Fruit fly (Drosophila melanogaster) whole organism, embryonic: ENCODE data around the gene Gprk2.

Source experiments
- Atf-2 ChIP-seq: fragments of 200-800 bp; sonication (Bioruptor generic); optimal IDR thresholded peaks from 2 replicates; lab custom pipeline; 2016; ENCODE audit warnings: missing biosample characterization, missing genetic modification characterization
- B-H1 ChIP-seq: fragments of 200-800 bp; sonication (Bioruptor generic); IDR thresholded peaks from 3 replicates; pipeline ENCODE4 v1.3.6; 2022; ENCODE audit warnings: missing biosample characterization, missing genetic modification characterization
- CG10147 ChIP-seq: fragments of 200-800 bp; sonication (Bioruptor generic); optimal IDR thresholded peaks from 2 replicates; lab custom pipeline; 2019; ENCODE audit warnings: missing biosample characterization, mild to moderate bottlenecking, missing genetic modification characterization, moderate library complexity
- CG1603 ChIP-seq: fragments of 200-800 bp; sonication (Bioruptor generic); optimal IDR thresholded peaks from 2 replicates; lab custom pipeline; 2019; ENCODE audit warnings: missing biosample characterization, mild to moderate bottlenecking, missing genetic modification characterization, moderate library complexity
- CG18011 ChIP-seq: fragments of 200-800 bp; sonication (Bioruptor generic); optimal IDR thresholded peaks from 2 replicates; lab custom pipeline; 2017; ENCODE audit warnings: missing biosample characterization, missing genetic modification characterization, mild to moderate bottlenecking, moderate library complexity, missing genotype
- CG1832 ChIP-seq: fragments of 200-800 bp; sonication (Bioruptor generic); optimal IDR thresholded peaks from 2 replicates; lab custom pipeline; 2017; ENCODE audit warnings: missing biosample characterization, mild to moderate bottlenecking, missing genetic modification characterization, inconsistent platforms
- CG2875 ChIP-seq: fragments of 200-800 bp; sonication (Bioruptor generic); optimal IDR thresholded peaks from 2 replicates; lab custom pipeline; 2017; ENCODE audit warnings: missing biosample characterization, mild to moderate bottlenecking, missing genetic modification characterization, missing genetic modification reagents
- CG31365 ChIP-seq: fragments of 200-800 bp; sonication (Bioruptor generic); optimal IDR thresholded peaks from 2 replicates; lab custom pipeline; 2018; ENCODE audit warnings: missing biosample characterization, mild to moderate bottlenecking, missing genetic modification characterization
- CG32772 ChIP-seq: fragments of 200-800 bp; sonication (Bioruptor generic); IDR thresholded peaks from 2 replicates; pipeline ENCODE4 v1.3.6; 2022; ENCODE audit warnings: missing biosample characterization, missing genetic modification characterization
- CG3726 ChIP-seq: fragments of 200-800 bp; sonication (Bioruptor generic); IDR thresholded peaks from 3 replicates; pipeline ENCODE4, ENCODE4 v1.3.6; 2022; ENCODE audit warnings: missing biosample characterization, missing genetic modification characterization
- CG5180 ChIP-seq: fragments of 200-800 bp; sonication (Bioruptor generic); optimal IDR thresholded peaks from 3 replicates; lab custom pipeline; 2017; ENCODE audit warnings: missing biosample characterization, missing genetic modification characterization, mild to moderate bottlenecking, moderate library complexity, missing genetic modification reagents
- CG6854 ChIP-seq: fragments of 200-800 bp; sonication (Bioruptor generic); optimal IDR thresholded peaks from 3 replicates; lab custom pipeline; 2017; ENCODE audit warnings: missing biosample characterization, mild to moderate bottlenecking, missing genetic modification characterization
- CG7357 ChIP-seq: fragments of 200-800 bp; sonication (Bioruptor generic); IDR thresholded peaks from 3 replicates; pipeline ENCODE4 v1.3.6; 2022; ENCODE audit warnings: missing biosample characterization, missing genetic modification characterization
- CG7928 ChIP-seq: fragments of 200-800 bp; sonication (Bioruptor generic); optimal IDR thresholded peaks from 2 replicates; lab custom pipeline; 2017; ENCODE audit warnings: missing biosample characterization, mild to moderate bottlenecking, missing genetic modification characterization
- CG8478 ChIP-seq: fragments of >200 bp; optimal IDR thresholded peaks from 2 replicates; lab custom pipeline; 2018
- CHES-1-like ChIP-seq: fragments of 200-800 bp; sonication (Bioruptor generic); optimal IDR thresholded peaks from 2 replicates; lab custom pipeline; 2016; ENCODE audit warnings: missing biosample characterization, missing genetic modification characterization
- Chrac-16 ChIP-seq: fragments of 200-800 bp; sonication (Bioruptor generic); optimal IDR thresholded peaks from 3 replicates; lab custom pipeline; 2016; ENCODE audit warnings: missing biosample characterization, missing genetic modification characterization
- Elba2 ChIP-seq: fragments of 200-800 bp; sonication (Bioruptor generic); optimal IDR thresholded peaks from 3 replicates; lab custom pipeline; 2016; ENCODE audit warnings: missing biosample characterization, missing genetic modification characterization
- Ets65A ChIP-seq: fragments of 200-800 bp; sonication (Bioruptor generic); peaks from one replicate; lab custom pipeline; 2016; ENCODE audit warnings: missing biosample characterization, missing genetic modification characterization
- Fer1 ChIP-seq: fragments of 200-800 bp; sonication (Bioruptor generic); optimal IDR thresholded peaks from 2 replicates; lab custom pipeline; 2017; ENCODE audit warnings: missing biosample characterization, mild to moderate bottlenecking, missing genetic modification characterization
- HmgD ChIP-seq: fragments of 200-800 bp; sonication (Bioruptor generic); optimal IDR thresholded peaks from 3 replicates; lab custom pipeline; 2016; ENCODE audit warnings: missing biosample characterization, missing genetic modification characterization
- Hr39 ChIP-seq: fragments of >200 bp; optimal IDR thresholded peaks from 2 replicates; lab custom pipeline; 2017
- Hr51 ChIP-seq, 2 experiments: fragments of 200-800 bp; sonication (Bioruptor generic); optimal IDR thresholded peaks; 2 replicates in 1 of 2; 3 replicates in 1 of 2; lab custom pipeline; 2016 to 2018; ENCODE audit warnings: missing biosample characterization in 2 of 2, missing genetic modification characterization in 2 of 2, mild to moderate bottlenecking in 1 of 2, moderate library complexity in 1 of 2
- MTF-1 ChIP-seq: fragments of 200-800 bp; sonication (Bioruptor generic); optimal IDR thresholded peaks from 2 replicates; lab custom pipeline; 2018; ENCODE audit warnings: missing biosample characterization, mild to moderate bottlenecking, missing genetic modification characterization, borderline replicate concordance
- Med ChIP-seq: fragments of 200-800 bp; sonication (Bioruptor generic); peaks from one replicate; lab custom pipeline; 2016; ENCODE audit warnings: missing biosample characterization, missing genetic modification characterization, mild to moderate bottlenecking, inconsistent platforms, moderate library complexity
- Optix ChIP-seq: fragments of 200-800 bp; sonication (Bioruptor generic); IDR thresholded peaks from 3 replicates; pipeline ENCODE4 v1.3.6; 2022; ENCODE audit warnings: missing biosample characterization, missing genetic modification characterization
- PHDP ChIP-seq: fragments of 200-800 bp; sonication (Bioruptor generic); optimal IDR thresholded peaks from 3 replicates; lab custom pipeline; 2018; ENCODE audit warnings: missing biosample characterization, mild to moderate bottlenecking, missing genetic modification characterization, moderate library complexity
- Poxn ChIP-seq: fragments of 200-800 bp; sonication (Bioruptor generic); IDR thresholded peaks from 2 replicates; pipeline ENCODE4 v1.3.6; 2022; ENCODE audit warnings: missing biosample characterization, missing genetic modification characterization
- ac ChIP-seq: fragments of 200-800 bp; sonication (Bioruptor generic); optimal IDR thresholded peaks from 3 replicates; lab custom pipeline; 2017; ENCODE audit warnings: missing biosample characterization, mild to moderate bottlenecking, missing genetic modification characterization
- ap ChIP-seq: fragments of 200-800 bp; sonication (Bioruptor generic); IDR thresholded peaks from 2 replicates; pipeline ENCODE4 v1.3.6; 2022; ENCODE audit warnings: missing biosample characterization, missing genetic modification characterization
- chm ChIP-seq: fragments of 200-800 bp; sonication (Bioruptor generic); IDR thresholded peaks from 2 replicates; pipeline ENCODE4 v1.3.6; 2022; ENCODE audit warnings: missing biosample characterization, missing genetic modification characterization
- crp ChIP-seq, 2 experiments: fragments of 200-800 bp; sonication (Bioruptor generic); optimal IDR thresholded peaks; 2 replicates in 1 of 2; 3 replicates in 1 of 2; lab custom pipeline; 2017; ENCODE audit warnings: missing biosample characterization in 2 of 2, missing genetic modification characterization in 2 of 2, mild to moderate bottlenecking in 1 of 2, moderate library complexity in 1 of 2
- dan ChIP-seq: fragments of 200-800 bp; sonication (Bioruptor generic); IDR thresholded peaks from 2 replicates; pipeline ENCODE4 v1.3.6; 2022; ENCODE audit warnings: missing biosample characterization, missing genetic modification characterization
- dati ChIP-seq: fragments of 200-800 bp; sonication (Bioruptor generic); IDR thresholded peaks from 2 replicates; pipeline ENCODE4 v1.3.6; 2022; ENCODE audit warnings: missing biosample characterization, missing genetic modification characterization
- hb ChIP-seq: fragments of 200-800 bp; sonication (Bioruptor generic); IDR thresholded peaks from 3 replicates; pipeline ENCODE4 v1.3.6; 2022; ENCODE audit warnings: missing biosample characterization, missing genetic modification characterization; ENCODE audit not compliant: partially characterized antibody
- her ChIP-seq: fragments of 200-800 bp; sonication (Bioruptor generic); optimal IDR thresholded peaks from 2 replicates; lab custom pipeline; 2016; ENCODE audit warnings: missing biosample characterization, missing genetic modification characterization
- lmd ChIP-seq: fragments of 200-800 bp; sonication (Bioruptor generic); IDR thresholded peaks from 2 replicates; pipeline ENCODE4 v1.3.6; 2022; ENCODE audit warnings: missing biosample characterization, missing genetic modification characterization
- nau ChIP-seq: fragments of 200-800 bp; sonication (Bioruptor generic); optimal IDR thresholded peaks from 3 replicates; lab custom pipeline; 2017; ENCODE audit warnings: missing biosample characterization, mild to moderate bottlenecking, missing genetic modification characterization, missing genetic modification reagents
- pan ChIP-seq, 4 experiments: fragments of >200 bp in 3 of 4; fragments of 200-800 bp in 1 of 4; sonication (Bioruptor generic) in 1 of 4; optimal IDR thresholded peaks in 3 of 4; IDR thresholded peaks in 1 of 4; 2 replicates each; pipeline versions ENCODE4 v1.3.6 to Lab custom; 2017 to 2022; ENCODE audit warnings: missing biosample characterization in 2 of 4, missing genetic modification characterization in 2 of 4, mixed read lengths in 1 of 4
- sima ChIP-seq: fragments of 200-800 bp; sonication (Bioruptor generic); optimal IDR thresholded peaks from 2 replicates; lab custom pipeline; 2016; ENCODE audit warnings: missing biosample characterization, missing genetic modification characterization
- slbo ChIP-seq: fragments of 200-800 bp; sonication (Bioruptor generic); IDR thresholded peaks from 2 replicates; pipeline ENCODE4 v1.3.6; 2022; ENCODE audit warnings: missing biosample characterization, missing genetic modification characterization
- stwl ChIP-seq: fragments of 200-800 bp; sonication (Bioruptor generic); optimal IDR thresholded peaks from 3 replicates; lab custom pipeline; 2018; ENCODE audit warnings: missing biosample characterization, mild to moderate bottlenecking, missing genetic modification characterization, moderate library complexity
- tap ChIP-seq: fragments of 200-800 bp; optimal IDR thresholded peaks from 3 replicates; lab custom pipeline; 2019; ENCODE audit warnings: missing biosample characterization, mild to moderate bottlenecking, missing genetic modification characterization, moderate library complexity
- tll ChIP-seq, 2 experiments: fragments of 200-800 bp in 1 of 2; fragments of >200 bp in 1 of 2; sonication (Bioruptor generic) in 1 of 2; optimal IDR thresholded peaks; 2 replicates each; lab custom pipeline; 2017 to 2019; ENCODE audit warnings: missing biosample characterization in 2 of 2, missing genetic modification characterization in 2 of 2, mild to moderate bottlenecking in 1 of 2, moderate library complexity in 1 of 2
- tup ChIP-seq: fragments of 200-800 bp; sonication (Bioruptor generic); optimal IDR thresholded peaks from 2 replicates; lab custom pipeline; 2016; ENCODE audit warnings: missing biosample characterization, mild to moderate bottlenecking, missing genetic modification characterization, moderate library complexity
- zen ChIP-seq: fragments of 200-800 bp; sonication (Bioruptor generic); optimal IDR thresholded peaks from 3 replicates; lab custom pipeline; 2018; ENCODE audit warnings: missing biosample characterization, mild to moderate bottlenecking, missing genetic modification characterization, moderate library complexity
- zfh1 ChIP-seq: fragments of 200-800 bp; sonication (Bioruptor generic); IDR thresholded peaks from 3 replicates; pipeline ENCODE4 v1.3.6; 2022; ENCODE audit warnings: missing biosample characterization, missing genetic modification characterization
- zfh2 ChIP-seq: fragments of 200-800 bp; sonication (Bioruptor generic); optimal IDR thresholded peaks from 2 replicates; lab custom pipeline; 2016; ENCODE audit warnings: missing biosample characterization, missing genetic modification characterization

Gene Gprk2

DNA sequence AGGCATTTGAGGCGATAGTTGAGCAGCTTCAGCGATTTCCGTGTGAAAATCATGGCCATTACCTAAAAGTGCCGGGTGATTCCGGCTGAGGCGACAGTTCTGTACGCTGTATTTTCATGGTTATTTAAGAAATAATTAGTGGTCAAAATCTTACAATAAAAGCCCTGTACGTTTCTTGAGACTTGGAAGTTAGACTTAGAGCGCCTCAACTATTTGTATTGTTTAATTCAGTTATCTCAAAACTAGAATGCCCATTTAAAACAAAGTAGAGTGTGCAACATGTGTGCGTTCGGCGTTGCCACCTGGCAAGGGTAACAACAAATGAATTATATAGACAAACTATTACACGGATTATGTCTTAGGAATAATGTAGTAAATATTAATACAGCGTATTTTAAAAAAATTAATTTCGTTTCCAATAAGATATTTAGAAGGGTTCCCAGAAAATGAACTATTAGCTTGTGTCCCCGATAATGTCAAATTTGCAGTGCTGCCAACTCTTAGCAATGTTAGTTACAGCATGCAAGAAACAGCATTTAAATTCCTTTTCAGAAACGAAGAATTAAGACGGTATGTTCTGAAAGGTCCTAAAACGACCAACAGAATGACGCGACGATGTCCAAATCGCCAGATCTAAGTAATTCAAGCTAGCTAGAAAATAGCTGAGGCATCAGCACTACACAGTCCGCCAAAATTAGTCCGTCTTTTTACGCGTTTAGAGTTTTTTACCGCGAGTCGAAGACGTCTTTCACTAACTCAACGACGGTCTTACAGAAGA, at the start of gene Gprk2 (continued):
- TF ChIP-seq CG7928 (GFP tag; lab: Kevin White, UChicago) (peak; percentile 89), HmgD (peak; percentile 100), crp (GFP tag; optimal IDR thresholded peaks at IDR 0.05; lab: Kevin White, UChicago) (peak; percentile 52 to 84), dan (GFP tag; lab: Robert Waterston, UW) (peak; percentile 99), CG18011 (GFP tag; lab: Kevin White, UChicago) (peak; percentile 94), CG3726 (GFP tag; lab: Robert Waterston, UW) (peak; percentile 100), her (peak; percentile 99), nau (GFP tag; lab: Kevin White, UChicago) (peak; percentile 100), CHES-1-like (GFP tag; lab: Kevin White, UChicago) (peak; percentile 100), PHDP (tag; lab: Kevin White, UChicago) (peak; percentile 100), lmd (GFP tag; lab: Robert Waterston, UW) (peak; percentile 100), CG6854 (GFP tag; lab: Kevin White, UChicago) (peak; percentile 100), ap (GFP tag; lab: Robert Waterston, UW) (peak; percentile 100), Poxn (GFP tag; lab: Robert Waterston, UW) (peak; percentile 99), pan (optimal IDR thresholded peaks at IDR 0.05; lab: Kevin White, UChicago) (no peak), pan (GFP tag; optimal IDR thresholded peaks at IDR 0.05 in 1 of 2, IDR thresholded peaks at IDR 0.05 in 1 of 2) (peak in 1 of 2 experiments; percentile 100), dati (GFP tag; lab: Robert Waterston, UW) (peak; percentile 99), Hr51 (GFP tag; optimal IDR thresholded peaks at IDR 0.05; lab: Kevin White, UChicago) (peak; percentile 100), ac (GFP tag; lab: Kevin White, UChicago) (peak; percentile 98), CG32772 (GFP tag; lab: Robert Waterston, UW) (peak; percentile 100), zfh1 (GFP tag; lab: Robert Waterston, UW) (peak; percentile 100), CG5180 (GFP tag; lab: Kevin White, UChicago) (peak; percentile 94), B-H1 (GFP tag; lab: Robert Waterston, UW) (peak; percentile 100), Chrac-16 (GFP tag; lab: Kevin White, UChicago) (peak; percentile 100), chm (GFP tag; lab: Robert Waterston, UW) (peak; percentile 100), hb (no peak), Hr39 (no peak), CG31365 (tag; lab: Kevin White, UChicago) (peak; percentile 96), tll (GFP tag; optimal IDR thresholded peaks at IDR 0.05; lab: Kevin White, UChicago) (peak; percentile 72 to 90), CG8478 (lab: Kevin White, UChicago) (no peak), tup (peak; percentile 100), CG10147 (GFP tag; lab: Kevin White, UChicago) (peak; percentile 100), slbo (GFP tag; lab: Robert Waterston, UW) (peak; percentile 100), CG1832 (GFP tag; lab: Kevin White, UChicago) (no peak), stwl (tag; lab: Kevin White, UChicago) (peak; percentile 81), Fer1 (GFP tag; lab: Kevin White, UChicago) (peak; percentile 100), zen (tag; lab: Kevin White, UChicago) (peak; percentile 99), CG7357 (GFP tag; lab: Robert Waterston, UW) (peak; percentile 99), Ets65A (peak; percentile 100), CG1603 (tag; lab: Kevin White, UChicago) (peak; percentile 99), Atf-2 (GFP tag; lab: Kevin White, UChicago) (peak; percentile 100), sima (GFP tag; lab: Kevin White, UChicago) (peak; percentile 99), Med (peak; percentile 100), MTF-1 (GFP tag; lab: Kevin White, UChicago) (peak; percentile 99), tap (peak; percentile 100), CG2875 (peak; percentile 100), zfh2 (GFP tag; lab: Kevin White, UChicago) (peak; percentile 100), Optix (peak; percentile 100), Elba2 (GFP tag; lab: Kevin White, UChicago) (peak; percentile 86)
